Fruit fly (Drosophila melanogaster) whole organism, embryonic: ENCODE results near the gene haf.

ENCODE experiments used
- B-H1 ChIP-seq: fragments of 200-800 bp; sonication (Bioruptor generic); IDR thresholded peaks from 3 replicates; pipeline ENCODE4 v1.3.6; 2022; ENCODE audit warnings: missing biosample characterization, missing genetic modification characterization
- Bdp1 ChIP-seq: fragments of 200-800 bp; sonication (Bioruptor generic); optimal IDR thresholded peaks from 3 replicates; lab custom pipeline; 2016; ENCODE audit warnings: missing biosample characterization, missing genetic modification characterization
- CG14667 ChIP-seq: fragments of 200-800 bp; sonication (Bioruptor generic); IDR thresholded peaks from 2 replicates; pipeline ENCODE4 v1.3.6; 2022; ENCODE audit warnings: missing biosample characterization, missing genetic modification characterization
- CG15269 ChIP-seq: fragments of 200-800 bp; sonication (Bioruptor generic); optimal IDR thresholded peaks from 2 replicates; lab custom pipeline; 2018; ENCODE audit warnings: missing biosample characterization, mild to moderate bottlenecking, missing genetic modification characterization, moderate library complexity
- CG15514 ChIP-seq: fragments of 200-800 bp; sonication (Bioruptor generic); optimal IDR thresholded peaks from 3 replicates; lab custom pipeline; 2017; ENCODE audit warnings: missing biosample characterization, missing genetic modification characterization, mild to moderate bottlenecking, moderate library complexity, missing genetic modification reagents
- CG1647 ChIP-seq: fragments of 200-800 bp; sonication (Bioruptor generic); optimal IDR thresholded peaks from 3 replicates; lab custom pipeline; 2016; ENCODE audit warnings: missing biosample characterization, missing genetic modification characterization
- CG17186 ChIP-seq: fragments of 200-800 bp; sonication (Bioruptor generic); optimal IDR thresholded peaks from 3 replicates; lab custom pipeline; 2017; ENCODE audit warnings: missing biosample characterization, missing genetic modification reagents, missing genetic modification characterization
- CG17359 ChIP-seq: fragments of 200-800 bp; sonication (Bioruptor generic); optimal IDR thresholded peaks from 3 replicates; lab custom pipeline; 2018; ENCODE audit warnings: missing biosample characterization, mild to moderate bottlenecking, missing genetic modification characterization, moderate library complexity
- CG1832 ChIP-seq: fragments of 200-800 bp; sonication (Bioruptor generic); optimal IDR thresholded peaks from 2 replicates; lab custom pipeline; 2017; ENCODE audit warnings: missing biosample characterization, mild to moderate bottlenecking, missing genetic modification characterization, inconsistent platforms
- CG2120 ChIP-seq: fragments of 200-800 bp; sonication (Bioruptor generic); optimal IDR thresholded peaks from 3 replicates; lab custom pipeline; 2016; ENCODE audit warnings: missing biosample characterization, missing genetic modification characterization
- CG33213 ChIP-seq: fragments of 200-800 bp; sonication (Bioruptor generic); optimal IDR thresholded peaks from 3 replicates; lab custom pipeline; 2016; ENCODE audit warnings: missing biosample characterization, missing genetic modification characterization
- CG4820 ChIP-seq: fragments of 200-800 bp; sonication (Bioruptor generic); optimal IDR thresholded peaks from 3 replicates; lab custom pipeline; 2016; ENCODE audit warnings: missing biosample characterization, missing genetic modification characterization
- CG5953 ChIP-seq: fragments of 200-800 bp; sonication (Bioruptor generic); IDR thresholded peaks from 2 replicates; pipeline ENCODE4 v1.3.6; 2022; ENCODE audit warnings: missing biosample characterization, missing genetic modification characterization
- CG6175 ChIP-seq: fragments of 200-800 bp; sonication (Bioruptor generic); IDR thresholded peaks from 3 replicates; pipeline ENCODE4 v1.3.6; 2022; ENCODE audit warnings: missing biosample characterization, missing genetic modification characterization
- CG6272 ChIP-seq: fragments of 200-800 bp; sonication (Bioruptor generic); IDR thresholded peaks from 2 replicates; pipeline ENCODE4 v1.3.6; 2022; ENCODE audit warnings: missing biosample characterization, missing genetic modification characterization
- CG7271 ChIP-seq: fragments of 200-800 bp; sonication (Bioruptor generic); optimal IDR thresholded peaks from 2 replicates; lab custom pipeline; 2018; ENCODE audit warnings: missing biosample characterization, mild to moderate bottlenecking, missing genetic modification characterization, moderate library complexity
- CG7786 ChIP-seq: fragments of 200-800 bp; sonication (Bioruptor generic); optimal IDR thresholded peaks from 2 replicates; lab custom pipeline; 2016; ENCODE audit warnings: missing biosample characterization, missing genetic modification characterization
- CG8765 ChIP-seq: fragments of 200-800 bp; sonication (Bioruptor generic); IDR thresholded peaks from 2 replicates; pipeline ENCODE4 v1.3.6; 2022; ENCODE audit warnings: missing biosample characterization, missing genetic modification characterization
- CG8924 ChIP-seq: fragments of 200-800 bp; optimal IDR thresholded peaks from 3 replicates; lab custom pipeline; 2019; ENCODE audit warnings: missing biosample characterization, mild to moderate bottlenecking, missing genetic modification characterization, moderate library complexity
- CTCF ChIP-seq: fragments of 200-800 bp; sonication (Bioruptor generic); optimal IDR thresholded peaks from 2 replicates; lab custom pipeline; 2017; ENCODE audit warnings: missing biosample characterization, mild to moderate bottlenecking, missing genetic modification characterization, moderate library complexity
- Dip2 ChIP-seq: fragments of 200-800 bp; sonication (Bioruptor generic); IDR thresholded peaks from 2 replicates; pipeline ENCODE4 v1.3.6; 2022; ENCODE audit warnings: missing biosample characterization, missing genetic modification characterization
- Dll ChIP-seq: fragments of 200-800 bp; sonication (Bioruptor generic); IDR thresholded peaks from 4 replicates; pipeline ENCODE4 v1.3.6; 2022; ENCODE audit warnings: missing biosample characterization, missing genetic modification characterization; ENCODE audit not compliant: partially characterized antibody
- Doc2 ChIP-seq: fragments of 200-800 bp; sonication (Bioruptor generic); IDR thresholded peaks from 2 replicates; pipeline ENCODE4 v1.3.6; 2022; ENCODE audit warnings: missing biosample characterization, missing genetic modification characterization
- Dref ChIP-seq: fragments of 200-800 bp; sonication (Bioruptor generic); IDR thresholded peaks from 2 replicates; pipeline ENCODE4 v1.3.6; 2022; ENCODE audit warnings: missing biosample characterization, missing genetic modification characterization
- Fer3 ChIP-seq: fragments of 200-800 bp; sonication (Bioruptor generic); optimal IDR thresholded peaks from 2 replicates; lab custom pipeline; 2018; ENCODE audit warnings: missing biosample characterization, mild to moderate bottlenecking, missing genetic modification characterization, moderate library complexity
- Gsc ChIP-seq: fragments of 200-800 bp; sonication (Bioruptor generic); IDR thresholded peaks from 2 replicates; pipeline ENCODE4 v1.3.6; 2022; ENCODE audit warnings: missing biosample characterization, missing genetic modification characterization
- Hmx ChIP-seq: fragments of 200-800 bp; sonication (Bioruptor generic); optimal IDR thresholded peaks from 2 replicates; lab custom pipeline; 2016; ENCODE audit warnings: missing biosample characterization, missing genetic modification characterization
- Hr39 ChIP-seq: fragments of >200 bp; optimal IDR thresholded peaks from 2 replicates; lab custom pipeline; 2017
- Nf-YA ChIP-seq: fragments of 200-800 bp; sonication (Bioruptor generic); IDR thresholded peaks from 2 replicates; pipeline ENCODE4 v1.3.6; 2022; ENCODE audit warnings: missing biosample characterization, missing genetic modification characterization
- Nf-YC ChIP-seq: fragments of 200-800 bp; optimal IDR thresholded peaks from 3 replicates; lab custom pipeline; 2019; ENCODE audit warnings: missing biosample characterization, mild to moderate bottlenecking, missing genetic modification characterization, moderate library complexity
- Ravus ChIP-seq: fragments of 200-800 bp; sonication (Bioruptor generic); IDR thresholded peaks from 2 replicates; pipeline ENCODE4 v1.3.6; 2022; ENCODE audit warnings: missing biosample characterization, missing genetic modification characterization
- Sox100B ChIP-seq: fragments of 200-800 bp; sonication (Bioruptor generic); optimal IDR thresholded peaks from 3 replicates; lab custom pipeline; 2018; ENCODE audit warnings: missing biosample characterization, mild to moderate bottlenecking, missing genetic modification characterization
- TFAM ChIP-seq: fragments of 200-800 bp; sonication (Bioruptor generic); optimal IDR thresholded peaks from 2 replicates; lab custom pipeline; 2017; ENCODE audit warnings: missing biosample characterization, missing genetic modification characterization, inconsistent platforms
- Vsx1 ChIP-seq: fragments of 200-800 bp; sonication (Bioruptor generic); optimal IDR thresholded peaks from 2 replicates; lab custom pipeline; 2017; ENCODE audit warnings: missing biosample characterization, mild to moderate bottlenecking, missing genetic modification characterization, missing genetic modification reagents
- Xbp1 ChIP-seq: fragments of 200-800 bp; sonication (Bioruptor generic); optimal IDR thresholded peaks from 3 replicates; lab custom pipeline; 2016; ENCODE audit warnings: missing biosample characterization, mild to moderate bottlenecking, missing genetic modification characterization
- aop ChIP-seq: fragments of 200-800 bp; sonication (Bioruptor generic); IDR thresholded peaks from 2 replicates; pipeline ENCODE4 v1.3.6; 2022; ENCODE audit warnings: missing biosample characterization, missing genetic modification characterization
- ap ChIP-seq: fragments of 200-800 bp; sonication (Bioruptor generic); IDR thresholded peaks from 2 replicates; pipeline ENCODE4 v1.3.6; 2022; ENCODE audit warnings: missing biosample characterization, missing genetic modification characterization
- cato ChIP-seq: fragments of 200-800 bp; sonication (Bioruptor generic); optimal IDR thresholded peaks from 2 replicates; lab custom pipeline; 2016; ENCODE audit warnings: missing biosample characterization, missing genetic modification characterization, borderline replicate concordance
- crp ChIP-seq, 2 experiments: fragments of 200-800 bp; sonication (Bioruptor generic); optimal IDR thresholded peaks; 2 replicates in 1 of 2; 3 replicates in 1 of 2; lab custom pipeline; 2017; ENCODE audit warnings: missing biosample characterization in 2 of 2, missing genetic modification characterization in 2 of 2, mild to moderate bottlenecking in 1 of 2, moderate library complexity in 1 of 2
- fru ChIP-seq: fragments of >200 bp; optimal IDR thresholded peaks from 2 replicates; lab custom pipeline; 2017
- gt ChIP-seq: fragments of 200-800 bp; sonication (Bioruptor generic); IDR thresholded peaks from 2 replicates; pipeline ENCODE4 v1.3.6; 2022; ENCODE audit warnings: missing biosample characterization, missing genetic modification characterization
- hb ChIP-seq: fragments of 200-800 bp; sonication (Bioruptor generic); IDR thresholded peaks from 3 replicates; pipeline ENCODE4 v1.3.6; 2022; ENCODE audit warnings: missing biosample characterization, missing genetic modification characterization; ENCODE audit not compliant: partially characterized antibody
- nau ChIP-seq: fragments of 200-800 bp; sonication (Bioruptor generic); optimal IDR thresholded peaks from 3 replicates; lab custom pipeline; 2017; ENCODE audit warnings: missing biosample characterization, mild to moderate bottlenecking, missing genetic modification characterization, missing genetic modification reagents
- row ChIP-seq: fragments of 200-800 bp; sonication (Bioruptor generic); IDR thresholded peaks from 3 replicates; pipeline ENCODE4 v1.3.6; 2022; ENCODE audit warnings: missing biosample characterization, missing genetic modification characterization
- run ChIP-seq: fragments of 200-800 bp; sonication (Bioruptor generic); optimal IDR thresholded peaks from 3 replicates; lab custom pipeline; 2018; ENCODE audit warnings: missing biosample characterization, mild to moderate bottlenecking, missing genetic modification characterization
- schlank ChIP-seq: fragments of 200-800 bp; sonication (Bioruptor generic); optimal IDR thresholded peaks from 2 replicates; lab custom pipeline; 2018; ENCODE audit warnings: missing biosample characterization, mild to moderate bottlenecking, missing genetic modification characterization
- sna ChIP-seq: fragments of 200-800 bp; sonication (Bioruptor generic); IDR thresholded peaks from 2 replicates; pipeline ENCODE4 v1.3.6; 2022; ENCODE audit warnings: missing biosample characterization, missing genetic modification characterization; ENCODE audit not compliant: partially characterized antibody
- sob ChIP-seq: fragments of 200-800 bp; sonication (Bioruptor generic); IDR thresholded peaks from 2 replicates; pipeline ENCODE4 v1.3.6; 2022; ENCODE audit warnings: missing biosample characterization, missing genetic modification characterization
- sr ChIP-seq: fragments of 200-800 bp; sonication (Bioruptor generic); IDR thresholded peaks from 3 replicates; pipeline ENCODE4 v1.3.6; 2022; ENCODE audit warnings: missing biosample characterization, missing genetic modification characterization
- tap ChIP-seq: fragments of 200-800 bp; optimal IDR thresholded peaks from 3 replicates; lab custom pipeline; 2019; ENCODE audit warnings: missing biosample characterization, mild to moderate bottlenecking, missing genetic modification characterization, moderate library complexity
- toy ChIP-seq: fragments of 200-800 bp; sonication (Bioruptor generic); IDR thresholded peaks from 2 replicates; pipeline ENCODE4 v1.3.6; 2022; ENCODE audit warnings: missing biosample characterization, missing genetic modification characterization
- zf30C ChIP-seq: fragments of 200-800 bp; sonication (Bioruptor generic); optimal IDR thresholded peaks from 3 replicates; lab custom pipeline; 2018; ENCODE audit warnings: missing biosample characterization, mild to moderate bottlenecking, missing genetic modification characterization

haf gene

dm6 chr2L:1649244-1649827, 94.4 kb downstream of the haf start (continued):
- TF ChIP-seq CG7271 (tag; lab: Kevin White, UChicago) (peak; percentile 22), hb (no peak), CG17186 (GFP tag; lab: Kevin White, UChicago) (no peak), zf30C (GFP tag; lab: Kevin White, UChicago) (peak; percentile 72), Doc2 (peak; percentile 4; the same call in 1 of the 2 replicates), fru (no peak), CG5953 (GFP tag; lab: Robert Waterston, UW) (peak; percentile 91), B-H1 (peak; percentile 84), CG8924 (tag; lab: Kevin White, UChicago) (peak; percentile 95), Bdp1 (GFP tag; lab: Kevin White, UChicago) (no peak), CG7786 (GFP tag; lab: Kevin White, UChicago) (no peak), Vsx1 (GFP tag; lab: Kevin White, UChicago) (peak; percentile 83), Hmx (GFP tag; lab: Kevin White, UChicago) (no peak), sna (no peak), sob (GFP tag; lab: Robert Waterston, UW) (peak; percentile 91), Gsc (peak; percentile 72), Dip2 (peak; percentile 58; the same call in 1 of the 2 replicates), CG14667 (GFP tag; lab: Robert Waterston, UW) (peak; percentile 88), Dref (GFP tag; lab: Robert Waterston, UW) (no peak), Nf-YC (tag; lab: Kevin White, UChicago) (peak; percentile 85), aop (peak; percentile 70), Hr39 (lab: Kevin White, UChicago) (no peak), schlank (tag; lab: Kevin White, UChicago) (peak; percentile 13), CG33213 (GFP tag; lab: Kevin White, UChicago) (no peak), TFAM (GFP tag; lab: Kevin White, UChicago) (no peak), CG15269 (tag; lab: Kevin White, UChicago) (peak; percentile 97), CG17359 (tag; lab: Kevin White, UChicago) (peak; percentile 98), sr (peak; percentile 64; the same call in 2 of the 3 replicates), crp (GFP tag; optimal IDR thresholded peaks at IDR 0.05; lab: Kevin White, UChicago) (peak in 1 of 2 experiments; percentile 51), CG15514 (GFP tag; lab: Kevin White, UChicago) (peak; percentile 79), Xbp1 (GFP tag; lab: Kevin White, UChicago) (peak; percentile 85), ap (GFP tag; lab: Robert Waterston, UW) (peak; percentile 84), CG2120 (GFP tag; lab: Kevin White, UChicago) (peak; percentile 82), row (GFP tag; lab: Robert Waterston, UW) (peak; percentile 95), Sox100B (GFP tag; lab: Kevin White, UChicago) (peak; percentile 98), Ravus (GFP tag; lab: Robert Waterston, UW) (peak; percentile 63), CG1832 (no peak), cato (GFP tag; lab: Kevin White, UChicago) (peak; percentile 53), CG6175 (peak; percentile 17; the same call in 2 of the 3 replicates), Fer3 (tag; lab: Kevin White, UChicago) (peak; percentile 92), CG1647 (GFP tag; lab: Kevin White, UChicago) (peak; percentile 41), CG6272 (GFP tag; lab: Robert Waterston, UW) (peak; percentile 90), CG8765 (GFP tag; lab: Robert Waterston, UW) (peak; percentile 79), CTCF (GFP tag; lab: Kevin White, UChicago) (peak; percentile 59), Dll (GFP tag; lab: Robert Waterston, UW) (no peak), tap (peak; percentile 87), Nf-YA (GFP tag; lab: Robert Waterston, UW) (peak; percentile 64), toy (peak; percentile 50), CG4820 (GFP tag; lab: Kevin White, UChicago) (peak; percentile 65), run (peak; percentile 97), nau (GFP tag; lab: Kevin White, UChicago) (peak; percentile 74), gt (peak; percentile 80)
